Fruit fly (Drosophila melanogaster): ENCODE results near the gene CG33128.
A peak's percentile ranks its signal among the peaks of the same experiment; 100 is the strongest.

- TF ChIP-seq CTCF (optimal IDR thresholded peaks at IDR 0.05) (peak in 1 of 2 experiments; percentile 27), CG8478 (optimal IDR thresholded peaks at IDR 0.05) (no peak)
These were observed 10.4 kb downstream of the CG33128 start for dm6 chr2L:1504288-1504687.

Measured in S2 (cell line).